Fruit fly (Drosophila melanogaster) whole organism, adult: ENCODE measurements around the gene CG4080.

Experiments
- CG11617 ChIP-seq: fragments of 200-800 bp; sonication (Bioruptor generic); optimal IDR thresholded peaks from 2 replicates; lab custom pipeline; 2017; ENCODE audit warnings: mild to moderate bottlenecking, missing biosample characterization, missing genetic modification reagents, missing genetic modification characterization
- CG12768 ChIP-seq: fragments of 200-800 bp; sonication (Bioruptor generic); optimal IDR thresholded peaks from 2 replicates; lab custom pipeline; 2017; ENCODE audit warnings: missing biosample characterization, missing genetic modification characterization, mild to moderate bottlenecking, moderate library complexity, missing genetic modification reagents
- CG14711 ChIP-seq: fragments of 200-800 bp; sonication (Bioruptor generic); optimal IDR thresholded peaks from 2 replicates; lab custom pipeline; 2018; ENCODE audit warnings: missing biosample characterization, mild to moderate bottlenecking, missing genetic modification characterization, moderate library complexity
- CG1620 ChIP-seq: fragments of 200-800 bp; sonication (Bioruptor generic); optimal IDR thresholded peaks from 2 replicates; lab custom pipeline; 2016; ENCODE audit warnings: missing biosample characterization, missing genetic modification characterization
- CG33017 ChIP-seq: fragments of 200-800 bp; sonication (Bioruptor generic); optimal IDR thresholded peaks from 2 replicates; lab custom pipeline; 2018; ENCODE audit warnings: missing biosample characterization, mild to moderate bottlenecking, missing genetic modification characterization, moderate library complexity
- CG5204 ChIP-seq: fragments of 200-800 bp; sonication (Bioruptor generic); optimal IDR thresholded peaks from 2 replicates; lab custom pipeline; 2016; ENCODE audit warnings: missing biosample characterization, missing genetic modification characterization
- CG7045 ChIP-seq: fragments of 200-800 bp; sonication (Bioruptor generic); optimal IDR thresholded peaks from 2 replicates; lab custom pipeline; 2017; ENCODE audit warnings: missing biosample characterization, mild to moderate bottlenecking, missing genetic modification characterization
- CG7101 ChIP-seq: fragments of 200-800 bp; sonication (Bioruptor generic); optimal IDR thresholded peaks from 2 replicates; lab custom pipeline; 2018; ENCODE audit warnings: missing biosample characterization, mild to moderate bottlenecking, missing genetic modification characterization, moderate library complexity
- Clk ChIP-seq: fragments of 200-800 bp; sonication (Bioruptor generic); optimal IDR thresholded peaks from 2 replicates; lab custom pipeline; 2017; ENCODE audit warnings: missing biosample characterization, missing genetic modification characterization
- Crg-1 ChIP-seq: fragments of 200-800 bp; sonication (Bioruptor generic); optimal IDR thresholded peaks from 2 replicates; lab custom pipeline; 2016; ENCODE audit warnings: missing biosample characterization, missing genetic modification characterization
- Hr96 ChIP-seq: fragments of 200-800 bp; sonication (Bioruptor generic); optimal IDR thresholded peaks from 2 replicates; lab custom pipeline; 2016; ENCODE audit warnings: missing biosample characterization, missing genetic modification characterization
- Mnt ChIP-seq: fragments of 200-800 bp; sonication (Bioruptor generic); optimal IDR thresholded peaks from 2 replicates; lab custom pipeline; 2016; ENCODE audit warnings: missing biosample characterization, mild to moderate bottlenecking, missing genetic modification characterization
- bab1 ChIP-seq: fragments of 200-800 bp; sonication (Bioruptor generic); optimal IDR thresholded peaks from 3 replicates; lab custom pipeline; 2019; ENCODE audit warnings: missing biosample characterization, mild to moderate bottlenecking, missing genetic modification characterization, moderate library complexity
- cic ChIP-seq: fragments of 200-800 bp; sonication (Bioruptor generic); optimal IDR thresholded peaks from 2 replicates; lab custom pipeline; 2017; ENCODE audit warnings: missing biosample characterization, mild to moderate bottlenecking, missing genetic modification characterization, moderate library complexity
- cnc ChIP-seq, 2 experiments: fragments of >200 bp; optimal IDR thresholded peaks; 2 replicates each; lab custom pipeline; 2017
- kay ChIP-seq: fragments of 200-800 bp; sonication (Bioruptor generic); peaks from one replicate; lab custom pipeline; 2016; ENCODE audit warnings: missing biosample characterization, missing genetic modification characterization, borderline replicate concordance
- ovo ChIP-seq: fragments of 200-800 bp; sonication (Bioruptor generic); optimal IDR thresholded peaks from 2 replicates; lab custom pipeline; 2016; ENCODE audit warnings: missing biosample characterization, missing genetic modification characterization
- pad ChIP-seq: fragments of 200-800 bp; sonication (Bioruptor generic); optimal IDR thresholded peaks from 3 replicates; lab custom pipeline; 2017; ENCODE audit warnings: missing biosample characterization, missing genetic modification characterization, mild to moderate bottlenecking, moderate library complexity, missing genetic modification reagents
- tj ChIP-seq: fragments of 200-800 bp; sonication (Bioruptor generic); optimal IDR thresholded peaks from 3 replicates; lab custom pipeline; 2017; ENCODE audit warnings: missing biosample characterization, mild to moderate bottlenecking, missing genetic modification characterization, moderate library complexity
- toe ChIP-seq: fragments of 200-800 bp; sonication (Bioruptor generic); optimal IDR thresholded peaks from 2 replicates; lab custom pipeline; 2016; ENCODE audit warnings: missing biosample characterization, missing genetic modification characterization

The CG4080 gene

dm6 chr3L:9402157-9402890 lies 3.3 kb upstream of the CG4080 start, which contains the start of gene eIF4E1:
eIF4E1 (minus strand) TSS chr3L:9402460.
- TF ChIP-seq tj (peak; percentile 38), CG7045 (GFP tag; lab: Kevin White, UChicago) (no peak), CG7101 (no peak), Mnt (GFP tag; lab: Kevin White, UChicago) (peak; percentile 78), CG1620 (GFP tag; lab: Kevin White, UChicago) (no peak), bab1 (GFP tag; lab: Kevin White, UChicago) (peak; percentile 9), CG33017 (tag; lab: Kevin White, UChicago) (no peak), CG14711 (tag; lab: Kevin White, UChicago) (peak; percentile 87), CG5204 (no peak), Crg-1 (no peak), kay (GFP tag; lab: Kevin White, UChicago) (peak; percentile 38)

- TF ChIP-seq CG7101 = no peak
- TF ChIP-seq Crg-1 = no peak
- peak; percentile 13 for TF ChIP-seq CG12768 (GFP tag; lab: Kevin White, UChicago)
- peak; percentile 87 for TF ChIP-seq pad (GFP tag; lab: Kevin White, UChicago)
- no peak for TF ChIP-seq cnc (optimal IDR thresholded peaks at IDR 0.05; lab: Kevin White, UChicago)
- peak; percentile 93 for TF ChIP-seq ovo (GFP tag; lab: Kevin White, UChicago)
- peak; percentile 74 for TF ChIP-seq tj
- peak; percentile 96 for TF ChIP-seq kay (GFP tag; lab: Kevin White, UChicago)
Measured at dm6 chr3L:9401354-9402156, 2.5 kb upstream of the CG4080 start.

- TF ChIP-seq cic (GFP tag; lab: Kevin White, UChicago) (no peak), CG7045 (GFP tag; lab: Kevin White, UChicago) (no peak), CG5204 (no peak), CG11617 (GFP tag; lab: Kevin White, UChicago) (no peak), CG33017 (tag; lab: Kevin White, UChicago) (no peak), Hr96 (no peak), CG7101 (no peak), Mnt (GFP tag; lab: Kevin White, UChicago) (no peak), tj (no peak), Crg-1 (no peak), CG14711 (tag; lab: Kevin White, UChicago) (no peak), bab1 (GFP tag; lab: Kevin White, UChicago) (no peak), CG1620 (GFP tag; lab: Kevin White, UChicago) (no peak), toe (GFP tag; lab: Kevin White, UChicago) (no peak), Clk (no peak), ovo (GFP tag; lab: Kevin White, UChicago) (no peak), CG12768 (GFP tag; lab: Kevin White, UChicago) (no peak), cnc (optimal IDR thresholded peaks at IDR 0.05; lab: Kevin White, UChicago) (no peak), pad (GFP tag; lab: Kevin White, UChicago) (no peak)
Measured at dm6 chr3L:9400697-9401353, 1.8 kb upstream of the CG4080 start.

dm6 chr3L:9399855-9400254 lies 828 bp upstream of the CG4080 start:
- no peak for TF ChIP-seq Hr96
- TF ChIP-seq CG7101 = no peak
- no peak for TF ChIP-seq bab1 (GFP tag; lab: Kevin White, UChicago)
- TF ChIP-seq toe (GFP tag; lab: Kevin White, UChicago) = no peak
- no peak for TF ChIP-seq CG7045 (GFP tag; lab: Kevin White, UChicago)

dm6 chr3L:9398435-9398981 lies 519 bp downstream of the CG4080 start:
- no peak for TF ChIP-seq Mnt (GFP tag; lab: Kevin White, UChicago)
- TF ChIP-seq pad (GFP tag; lab: Kevin White, UChicago) = no peak
- no peak for TF ChIP-seq bab1 (GFP tag; lab: Kevin White, UChicago)
- TF ChIP-seq CG7045 (GFP tag; lab: Kevin White, UChicago) = peak; percentile 45
- TF ChIP-seq CG33017 (tag; lab: Kevin White, UChicago) = no peak

dm6 chr3L:9398028-9398427 lies 999 bp downstream of the CG4080 start:
- TF ChIP-seq Crg-1 = no peak
